Worm (Caenorhabditis elegans) whole organism, L2 larva: ENCODE measurements around the gene T25B2.2.

Experiments
- C34F6.9 ChIP-seq: fragments of 150-350 bp; optimal IDR thresholded peaks from 2 replicates; lab custom pipeline; 2014; ENCODE audit warnings: missing biosample characterization, missing genetic modification characterization
- F13H6.1 ChIP-seq: sonication (generic microtip); optimal IDR thresholded peaks from 2 replicates; lab custom pipeline; 2016; ENCODE audit warnings: missing genetic modification characterization, missing compliant biosample characterization
- Y55F3AM.14 ChIP-seq: fragments of 200-800 bp; sonication (Bioruptor generic); optimal IDR thresholded peaks from 2 replicates; lab custom pipeline; 2018; ENCODE audit warnings: mild to moderate bottlenecking, missing genetic modification characterization, missing compliant biosample characterization
- alr-1 ChIP-seq: fragments of 150-350 bp; optimal IDR thresholded peaks from 2 replicates; lab custom pipeline; 2014; ENCODE audit warnings: missing biosample characterization, missing genetic modification characterization
- aly-2 ChIP-seq: fragments of 150-350 bp; optimal IDR thresholded peaks from 2 replicates; lab custom pipeline; 2014; ENCODE audit warnings: missing biosample characterization, missing genetic modification characterization
- ama-1 ChIP-seq: fragments of 150-350 bp; optimal IDR thresholded peaks from 2 replicates; lab custom pipeline; 2018; ENCODE audit warnings: inconsistent platforms
- blmp-1 ChIP-seq: sonication (generic microtip); optimal IDR thresholded peaks from 2 replicates; lab custom pipeline; 2017; ENCODE audit warnings: missing genetic modification characterization, mild to moderate bottlenecking, missing compliant biosample characterization, antibody characterized with exemption, moderate library complexity; ENCODE audit not compliant: insufficient read depth
- ceh-82 ChIP-seq: fragments of 150-350 bp; optimal IDR thresholded peaks from 2 replicates; lab custom pipeline; 2014; ENCODE audit warnings: missing biosample characterization, missing genetic modification characterization
- crh-2 ChIP-seq: sonication (generic microtip); optimal IDR thresholded peaks from 2 replicates; lab custom pipeline; 2017; ENCODE audit warnings: missing biosample characterization, missing genetic modification characterization
- dmd-4 ChIP-seq: sonication (generic microtip); optimal IDR thresholded peaks from 2 replicates; lab custom pipeline; 2017; ENCODE audit warnings: missing biosample characterization, missing genetic modification characterization
- egl-27 ChIP-seq: sonication (generic microtip); optimal IDR thresholded peaks from 3 replicates; lab custom pipeline; 2017; ENCODE audit warnings: missing biosample characterization, missing genetic modification reagents, missing genetic modification characterization
- elt-3 ChIP-seq: sonication (generic microtip); optimal IDR thresholded peaks from 2 replicates; lab custom pipeline; 2017; ENCODE audit warnings: missing biosample characterization, missing genetic modification characterization
- fos-1 ChIP-seq: fragments of 150-350 bp; optimal IDR thresholded peaks from 2 replicates; lab custom pipeline; 2014; ENCODE audit warnings: missing biosample characterization, missing genetic modification characterization
- gmeb-1 ChIP-seq: fragments of 150-350 bp; optimal IDR thresholded peaks from 2 replicates; lab custom pipeline; 2014; ENCODE audit warnings: missing biosample characterization, missing genetic modification characterization
- lin-11 ChIP-seq: fragments of 150-350 bp; sonication (generic microtip); optimal IDR thresholded peaks from 2 replicates; lab custom pipeline; 2014; ENCODE audit warnings: missing biosample characterization, missing genetic modification characterization, inconsistent platforms, mixed read lengths
- lin-13 ChIP-seq: fragments of 150-350 bp; optimal IDR thresholded peaks from 2 replicates; lab custom pipeline; 2014; ENCODE audit warnings: missing biosample characterization, missing genetic modification reagents, missing genetic modification characterization
- lin-39 ChIP-seq: fragments of 150-350 bp; optimal IDR thresholded peaks from 2 replicates; lab custom pipeline; 2014; ENCODE audit warnings: missing biosample characterization, missing genetic modification reagents, missing genetic modification characterization
- lsy-2 ChIP-seq, 2 experiments: fragments of 150-350 bp in 1 of 2; sonication (generic microtip) in 1 of 2; optimal IDR thresholded peaks; 2 replicates each; lab custom pipeline; 2014 to 2017; ENCODE audit warnings: missing biosample characterization in 2 of 2, missing genetic modification characterization in 2 of 2
- mab-5 ChIP-seq: fragments of 150-350 bp; optimal IDR thresholded peaks from 2 replicates; lab custom pipeline; 2014; ENCODE audit warnings: missing biosample characterization, missing genetic modification characterization
- mbf-1 ChIP-seq: sonication (generic microtip); optimal IDR thresholded peaks from 2 replicates; lab custom pipeline; 2017; ENCODE audit warnings: missing biosample characterization, missing genetic modification characterization
- mdl-1 ChIP-seq, 2 experiments: fragments of 150-350 bp in 1 of 2; sonication (generic microtip) in 1 of 2; optimal IDR thresholded peaks; 2 replicates each; lab custom pipeline; 2017; ENCODE audit warnings: missing biosample characterization in 2 of 2, missing genetic modification characterization in 2 of 2
- nhr-10 ChIP-seq: sonication (generic microtip); optimal IDR thresholded peaks from 2 replicates; lab custom pipeline; 2017; ENCODE audit warnings: missing biosample characterization, missing genetic modification characterization
- nhr-11 ChIP-seq: fragments of 150-350 bp; optimal IDR thresholded peaks from 2 replicates; lab custom pipeline; 2014; ENCODE audit warnings: missing biosample characterization, missing genetic modification characterization
- nhr-12 ChIP-seq: fragments of 150-350 bp; optimal IDR thresholded peaks from 2 replicates; lab custom pipeline; 2014; ENCODE audit warnings: missing biosample characterization, missing genetic modification characterization
- nhr-129 ChIP-seq: fragments of 150-350 bp; optimal IDR thresholded peaks from 2 replicates; lab custom pipeline; 2014; ENCODE audit warnings: missing biosample characterization, missing genetic modification characterization
- nhr-21 ChIP-seq: fragments of 150-350 bp; optimal IDR thresholded peaks from 2 replicates; lab custom pipeline; 2014; ENCODE audit warnings: missing biosample characterization, missing genetic modification characterization
- nhr-23 ChIP-seq: fragments of 150-350 bp; optimal IDR thresholded peaks from 2 replicates; lab custom pipeline; 2014; ENCODE audit warnings: missing biosample characterization, missing genetic modification reagents, missing genetic modification characterization
- nhr-237 ChIP-seq: fragments of 150-350 bp; optimal IDR thresholded peaks from 2 replicates; lab custom pipeline; 2014; ENCODE audit warnings: missing biosample characterization, missing genetic modification characterization
- nhr-25 ChIP-seq: fragments of 150-350 bp; sonication (generic microtip); optimal IDR thresholded peaks from 3 replicates; lab custom pipeline; 2014; ENCODE audit warnings: missing biosample characterization, missing genetic modification characterization
- nhr-6 ChIP-seq: fragments of 150-350 bp; optimal IDR thresholded peaks from 2 replicates; lab custom pipeline; 2014; ENCODE audit warnings: missing biosample characterization, missing genetic modification characterization
- nhr-77 ChIP-seq: fragments of 150-350 bp; optimal IDR thresholded peaks from 2 replicates; lab custom pipeline; 2014; ENCODE audit warnings: missing biosample characterization, missing genetic modification characterization
- sem-4 ChIP-seq: fragments of 150-350 bp; optimal IDR thresholded peaks from 2 replicates; lab custom pipeline; 2014; ENCODE audit warnings: missing biosample characterization, missing genetic modification reagents, missing genetic modification characterization
- skn-1 ChIP-seq: sonication (generic microtip); optimal IDR thresholded peaks from 2 replicates; lab custom pipeline; 2017; ENCODE audit warnings: missing biosample characterization, missing genetic modification characterization
- sma-3 ChIP-seq: sonication (generic microtip); optimal IDR thresholded peaks from 2 replicates; lab custom pipeline; 2016; ENCODE audit warnings: missing genetic modification reagents, missing genetic modification characterization, missing compliant biosample characterization
- sma-9 ChIP-seq, 2 experiments: fragments of 150-350 bp in 1 of 2; sonication (generic microtip) in 1 of 2; optimal IDR thresholded peaks; 2 replicates each; lab custom pipeline; 2014 to 2016; ENCODE audit warnings: missing genetic modification characterization in 2 of 2, mild to moderate bottlenecking in 1 of 2, missing biosample characterization in 1 of 2, missing compliant biosample characterization in 1 of 2, missing genetic modification reagents in 1 of 2, moderate library complexity in 1 of 2
- snpc-4 ChIP-seq: fragments of 150-350 bp; optimal IDR thresholded peaks from 2 replicates; lab custom pipeline; 2014; ENCODE audit warnings: missing biosample characterization, missing genetic modification characterization
- unc-55 ChIP-seq: fragments of 150-350 bp; sonication (generic microtip); optimal IDR thresholded peaks from 3 replicates; lab custom pipeline; 2014; ENCODE audit warnings: missing biosample characterization, missing genetic modification reagents, missing genetic modification characterization
- unc-62 ChIP-seq: fragments of 150-350 bp; optimal IDR thresholded peaks from 2 replicates; lab custom pipeline; 2014; ENCODE audit warnings: missing biosample characterization, missing genetic modification reagents, missing genetic modification characterization
- zag-1 ChIP-seq: fragments of 150-350 bp; optimal IDR thresholded peaks from 2 replicates; lab custom pipeline; 2014; ENCODE audit warnings: missing biosample characterization, missing genetic modification characterization
- ztf-1 ChIP-seq: fragments of 200-800 bp; sonication (Bioruptor generic); conservative IDR thresholded peaks from 2 replicates; pipeline ENCODE4 v1.3.6; 2022; ENCODE audit warnings: missing genetic modification characterization, missing compliant biosample characterization
- ztf-11 ChIP-seq: sonication (generic microtip); optimal IDR thresholded peaks from 2 replicates; lab custom pipeline; 2017; ENCODE audit warnings: missing biosample characterization, missing genetic modification characterization
- ztf-4 ChIP-seq: fragments of 150-350 bp; optimal IDR thresholded peaks from 2 replicates; lab custom pipeline; 2014; ENCODE audit warnings: missing biosample characterization, missing genetic modification characterization

The T25B2.2 gene

DNA sequence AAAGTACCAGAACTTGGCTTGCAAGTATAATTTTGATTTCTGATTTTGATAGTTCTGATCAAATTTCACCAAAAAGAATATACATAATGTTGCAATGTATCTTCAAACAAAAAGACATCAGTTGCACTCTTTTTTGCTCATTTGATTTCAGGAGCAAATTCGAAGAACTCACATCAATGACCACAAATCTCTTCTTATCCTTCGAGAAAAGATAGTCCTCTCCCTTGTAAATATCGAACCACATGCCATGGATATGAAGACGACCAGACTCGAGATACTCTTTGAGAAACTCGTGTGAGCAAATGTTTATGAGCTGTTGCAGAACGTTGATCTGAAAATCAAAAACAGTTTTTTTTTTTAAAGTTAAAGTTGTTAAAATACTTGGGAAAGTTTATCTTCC, 33.4 kb downstream of the T25B2.2 start:
- TF ChIP-seq nhr-11 (tag; lab: Kevin White, UChicago) (no peak), nhr-10 (tag; lab: Kevin White, UChicago) (no peak), nhr-129 (tag; lab: Kevin White, UChicago) (peak; percentile 64), nhr-21 (tag; lab: Kevin White, UChicago) (no peak), blmp-1 (tag; lab: Kevin White, UChicago) (no peak), unc-55 (GFP tag; lab: Kevin White, UChicago) (no peak), zag-1 (tag; lab: Kevin White, UChicago) (no peak), ama-1 (lab: Kevin White, UChicago) (no peak), mbf-1 (tag; lab: Kevin White, UChicago) (no peak), aly-2 (tag; lab: Kevin White, UChicago) (no peak), lin-11 (no peak), crh-2 (tag; lab: Kevin White, UChicago) (no peak), egl-27 (tag; lab: Kevin White, UChicago) (no peak), nhr-23 (tag; lab: Kevin White, UChicago) (no peak), lsy-2 (tag; optimal IDR thresholded peaks at IDR 0.05; lab: Kevin White, UChicago) (peak in 1 of 2 experiments; percentile 27), Y55F3AM.14 (GFP tag; lab: Kevin White, UChicago) (no peak), fos-1 (tag; lab: Kevin White, UChicago) (no peak), gmeb-1 (no peak), F13H6.1 (tag; lab: Kevin White, UChicago) (peak; percentile 19), nhr-12 (tag; lab: Kevin White, UChicago) (no peak), ztf-4 (tag; lab: Kevin White, UChicago) (peak; percentile 27), sma-3 (GFP tag; lab: Kevin White, UChicago) (no peak), nhr-237 (tag; lab: Kevin White, UChicago) (no peak), ztf-1 (no peak), mdl-1 (tag; optimal IDR thresholded peaks at IDR 0.05; lab: Kevin White, UChicago) (no peak), nhr-6 (tag; lab: Kevin White, UChicago) (no peak), sma-9 (GFP tag; optimal IDR thresholded peaks at IDR 0.05; lab: Kevin White, UChicago) (no peak), sma-9 (tag; optimal IDR thresholded peaks at IDR 0.05; lab: Kevin White, UChicago) (no peak), lin-39 (tag; lab: Kevin White, UChicago) (no peak), ztf-11 (no peak), nhr-25 (tag; lab: Kevin White, UChicago) (no peak), dmd-4 (no peak), nhr-77 (tag; lab: Kevin White, UChicago) (no peak), C34F6.9 (tag; lab: Kevin White, UChicago) (peak; percentile 8)

DNA sequence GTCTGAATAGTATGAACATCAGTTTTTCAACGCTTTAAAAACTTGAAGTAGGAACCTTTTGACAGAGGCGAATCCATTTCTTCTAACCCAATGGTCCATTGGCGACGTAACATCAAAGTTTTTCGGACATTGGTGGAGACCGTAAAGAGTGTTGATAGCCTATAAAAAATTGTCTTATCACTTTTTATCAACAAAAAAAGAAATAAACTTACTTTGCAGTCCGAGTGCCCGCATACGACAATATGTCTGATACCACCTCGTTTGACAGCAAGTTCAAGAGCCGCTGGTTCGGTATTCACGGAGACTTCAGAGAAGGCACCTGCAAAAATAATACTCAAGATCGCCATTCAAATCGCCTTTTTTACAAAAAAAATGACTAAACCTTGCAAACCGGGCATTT, 33.9 kb downstream of the T25B2.2 start:
- TF ChIP-seq nhr-237 (tag; lab: Kevin White, UChicago) (no peak), nhr-25 (tag; lab: Kevin White, UChicago) (no peak), sma-9 (GFP tag; optimal IDR thresholded peaks at IDR 0.05; lab: Kevin White, UChicago) (peak; percentile 21), sma-9 (tag; optimal IDR thresholded peaks at IDR 0.05; lab: Kevin White, UChicago) (no peak), C34F6.9 (tag; lab: Kevin White, UChicago) (no peak)

DNA sequence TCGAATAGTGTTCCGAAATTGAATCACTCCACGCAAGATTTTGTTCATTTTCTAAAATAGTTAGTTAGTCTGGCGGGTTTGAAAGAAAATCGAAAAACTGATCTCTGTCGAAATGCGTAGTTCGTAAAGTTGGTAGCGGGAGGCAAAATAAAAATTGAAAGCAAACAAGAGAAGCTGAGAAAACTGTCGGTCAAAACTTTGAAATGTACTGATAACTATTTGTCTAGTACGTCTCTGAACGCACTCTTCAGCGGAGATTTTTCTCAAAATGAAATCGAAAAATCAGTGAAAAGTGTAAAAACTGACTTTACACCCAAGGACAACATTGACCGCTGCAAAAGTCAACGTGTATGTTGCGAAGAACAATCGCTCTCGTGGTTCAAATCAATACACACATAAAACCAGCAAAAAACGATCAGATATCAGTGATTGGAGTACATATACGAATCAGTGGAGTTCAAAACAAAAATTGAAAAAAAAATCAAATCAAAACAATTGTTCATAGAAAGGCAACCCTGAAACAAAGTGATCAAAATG, 35.3 kb downstream of the T25B2.2 start, which contains the start of gene bca-1:
Gene bca-1, minus strand, starts transcription at position 51 of the 537 bp plus-strand sequence.
- TF ChIP-seq sem-4 (no peak), skn-1 (tag; lab: Kevin White, UChicago) (no peak), mbf-1 (tag; lab: Kevin White, UChicago) (no peak), alr-1 (tag; lab: Kevin White, UChicago) (no peak), nhr-21 (tag; lab: Kevin White, UChicago) (peak; percentile 27), gmeb-1 (no peak), dmd-4 (no peak), ztf-4 (tag; lab: Kevin White, UChicago) (no peak), nhr-77 (tag; lab: Kevin White, UChicago) (no peak), ama-1 (lab: Kevin White, UChicago) (peak; percentile 12), nhr-10 (tag; lab: Kevin White, UChicago) (no peak), mab-5 (tag; lab: Kevin White, UChicago) (no peak), nhr-6 (tag; lab: Kevin White, UChicago) (peak; percentile 26), lin-39 (tag; lab: Kevin White, UChicago) (no peak), lin-13 (GFP tag; lab: Kevin White, UChicago) (no peak), mdl-1 (tag; optimal IDR thresholded peaks at IDR 0.05; lab: Kevin White, UChicago) (no peak), nhr-237 (tag; lab: Kevin White, UChicago) (no peak), ztf-1 (no peak), blmp-1 (tag; lab: Kevin White, UChicago) (peak; percentile 88), nhr-23 (tag; lab: Kevin White, UChicago) (no peak), lsy-2 (tag; optimal IDR thresholded peaks at IDR 0.05; lab: Kevin White, UChicago) (peak in 1 of 2 experiments; percentile 48), snpc-4 (tag; lab: Kevin White, UChicago) (no peak), elt-3 (no peak), ztf-11 (no peak), C34F6.9 (tag; lab: Kevin White, UChicago) (peak; percentile 39), nhr-12 (tag; lab: Kevin White, UChicago) (no peak), lin-11 (no peak), unc-62 (GFP tag; lab: Kevin White, UChicago) (no peak), fos-1 (tag; lab: Kevin White, UChicago) (peak; percentile 31), ceh-82 (tag; lab: Kevin White, UChicago) (no peak), nhr-129 (tag; lab: Kevin White, UChicago) (peak; percentile 79), sma-9 (GFP tag; optimal IDR thresholded peaks at IDR 0.05; lab: Kevin White, UChicago) (peak; percentile 80), sma-9 (tag; optimal IDR thresholded peaks at IDR 0.05; lab: Kevin White, UChicago) (no peak), nhr-25 (tag; lab: Kevin White, UChicago) (peak; percentile 69), F13H6.1 (tag; lab: Kevin White, UChicago) (peak; percentile 27), unc-55 (GFP tag; lab: Kevin White, UChicago) (no peak), crh-2 (tag; lab: Kevin White, UChicago) (peak; percentile 59), sma-3 (GFP tag; lab: Kevin White, UChicago) (no peak), egl-27 (tag; lab: Kevin White, UChicago) (no peak), zag-1 (tag; lab: Kevin White, UChicago) (no peak)
